Fruit fly (Drosophila melanogaster) Kc167 (cell line): ENCODE measurements around the gene CG43057.

Experiments used
- Sin3A ChIP-seq: fragments of >200 bp; optimal IDR thresholded peaks from 2 replicates; lab custom pipeline; 2018; ENCODE audit warnings: missing external identifiers
- insv ChIP-seq: fragments of >200 bp; optimal IDR thresholded peaks from 3 replicates; lab custom pipeline; 2018; ENCODE audit warnings: missing external identifiers
- psq ChIP-seq: fragments of >200 bp; optimal IDR thresholded peaks from 2 replicates; lab custom pipeline; 2017; ENCODE audit warnings: missing external identifiers
- ttk ChIP-seq: sonication (Bioruptor generic); optimal IDR thresholded peaks from 2 replicates; lab custom pipeline; 2017; ENCODE audit warnings: missing external identifiers

DNA sequence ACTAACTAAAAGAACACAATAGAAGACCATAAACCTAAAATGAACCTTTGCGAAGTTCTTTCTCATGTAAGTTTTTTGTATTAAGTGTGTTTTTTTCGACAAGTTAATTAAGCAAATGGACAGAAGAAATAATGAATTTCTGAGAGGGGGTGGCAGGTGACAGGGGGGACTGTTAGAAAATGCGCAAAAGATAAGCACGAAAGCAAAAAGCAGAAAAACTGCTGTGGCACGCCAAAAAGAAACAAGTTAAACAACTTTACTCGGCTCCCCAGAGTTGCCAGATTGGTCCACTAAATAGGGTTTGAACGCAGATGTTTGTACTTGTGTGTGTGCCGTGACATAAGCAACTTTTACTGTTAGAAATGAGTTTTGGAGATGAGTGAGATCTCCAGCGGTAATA is 33.1 kb upstream of the CG43057 start:
- TF ChIP-seq Sin3A (lab: Kevin White, UChicago): no peak
- TF ChIP-seq psq (lab: Kevin White, UChicago): no peak
- TF ChIP-seq insv: no peak
- no peak for TF ChIP-seq ttk (lab: Kevin White, UChicago)
